Fruit fly (Drosophila melanogaster): Measurements from ENCODE around the gene TM9SF4.

TM9SF4 gene

dm6 chr2L:13746652-13747051 is at the start of gene TM9SF4:
TSS of gene TM9SF4 (plus strand) at chr2L:13746952.
- TF ChIP-seq CG10348 (GFP tag; IDR thresholded peaks at IDR 0.05) = no peak
- no peak for TF ChIP-seq CG32121 (GFP tag; IDR thresholded peaks at IDR 0.05)
- no peak for TF ChIP-seq CG15710 (tag; optimal IDR thresholded peaks at IDR 0.05)
- TF ChIP-seq CG8301 (tag; optimal IDR thresholded peaks at IDR 0.05) = no peak
- TF ChIP-seq CG34367 (tag; optimal IDR thresholded peaks at IDR 0.05) = no peak
- TF ChIP-seq Snoo (tag; optimal IDR thresholded peaks at IDR 0.05) = no peak
- no peak for TF ChIP-seq EcR (GFP tag; optimal IDR thresholded peaks at IDR 0.05)
- TF ChIP-seq Pif1A (GFP tag; optimal IDR thresholded peaks at IDR 0.05) = no peak
- no peak for TF ChIP-seq CG13204 (GFP tag; optimal IDR thresholded peaks at IDR 0.05)
- no peak for TF ChIP-seq Ets98B (GFP tag; IDR thresholded peaks at IDR 0.05)
- no peak for TF ChIP-seq Pif1B (GFP tag; optimal IDR thresholded peaks at IDR 0.05)
- no peak for TF ChIP-seq fd96Ca (GFP tag; IDR thresholded peaks at IDR 0.05)
- no peak for TF ChIP-seq gl (tag; optimal IDR thresholded peaks at IDR 0.05)

- TF ChIP-seq CG12605 (GFP tag; IDR thresholded peaks at IDR 0.05) (no peak), CG17806 (tag; optimal IDR thresholded peaks at IDR 0.05) (no peak), CG9948 (tag; optimal IDR thresholded peaks at IDR 0.05) (no peak), CG34367 (tag; optimal IDR thresholded peaks at IDR 0.05) (no peak), CG10348 (GFP tag; IDR thresholded peaks at IDR 0.05) (no peak), Pif1A (GFP tag; optimal IDR thresholded peaks at IDR 0.05) (no peak), fd96Ca (GFP tag; IDR thresholded peaks at IDR 0.05) (0 out of 3 replicates have a peak, but pooled peaks have one; percentile 16), CG14655 (GFP tag; optimal IDR thresholded peaks at IDR 0.05) (peak; percentile 15), CG4496 (GFP tag; IDR thresholded peaks at IDR 0.05) (no peak), EcR (GFP tag; optimal IDR thresholded peaks at IDR 0.05) (no peak), CG13204 (GFP tag; optimal IDR thresholded peaks at IDR 0.05) (no peak), Pif1B (GFP tag; optimal IDR thresholded peaks at IDR 0.05) (no peak), CG8159 (tag; optimal IDR thresholded peaks at IDR 0.05) (peak; percentile 53)
These were observed 47.7 kb upstream of the TM9SF4 start for dm6 chr2L:13699057-13699456.

DNA sequence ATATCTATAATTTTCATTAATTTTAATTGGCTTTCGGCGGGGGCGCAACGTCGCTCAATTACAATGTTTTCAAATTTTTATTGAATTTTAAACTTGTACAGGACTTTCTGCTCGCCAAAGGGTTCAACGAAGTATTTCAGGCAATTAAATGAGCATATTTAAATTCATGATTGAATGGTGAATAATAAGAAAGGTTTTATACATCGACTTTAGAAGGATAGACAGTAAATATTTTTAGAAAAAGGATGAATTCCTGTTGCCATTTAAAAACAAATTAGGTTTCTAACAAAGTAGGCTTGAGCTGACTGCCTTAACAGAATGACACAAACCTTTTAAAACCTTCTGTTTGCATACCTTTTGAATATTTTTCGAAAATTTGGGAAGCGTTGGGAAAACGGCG is 38.8 kb upstream of the TM9SF4 start, which contains the start of gene Gpo3:
Gene Gpo3, plus strand, starts transcription at position 301 of the 400 bp plus-strand sequence.
- TF ChIP-seq CG17806 (tag; optimal IDR thresholded peaks at IDR 0.05) (no peak), Ets98B (GFP tag; IDR thresholded peaks at IDR 0.05) (no peak), rn (GFP tag; IDR thresholded peaks at IDR 0.05) (no peak), fd96Ca (GFP tag; IDR thresholded peaks at IDR 0.05) (no peak), CG10348 (GFP tag; IDR thresholded peaks at IDR 0.05) (no peak)

DNA sequence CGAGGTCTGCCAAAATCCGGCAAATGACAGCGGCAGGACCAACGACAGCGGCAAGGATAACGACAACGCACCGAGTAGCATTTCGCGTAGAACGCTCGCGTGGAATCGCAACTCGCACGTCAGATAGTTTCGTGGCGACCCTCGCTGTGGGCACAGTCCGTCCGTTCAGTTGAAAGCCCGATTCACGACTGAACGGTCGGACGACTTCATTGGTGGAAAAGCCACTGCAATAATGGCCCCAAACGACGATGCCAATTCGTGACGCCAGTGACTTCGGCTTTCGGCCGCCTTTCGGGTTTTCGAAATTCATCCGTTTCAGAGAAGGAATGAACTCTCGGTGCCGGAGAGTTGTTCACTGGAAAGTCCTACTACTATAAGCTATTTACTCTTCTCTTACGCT is 29.6 kb upstream of the TM9SF4 start, which contains the start of gene DIP-kappa:
Gene DIP-kappa, minus strand, starts transcription at position 200 of the 400 bp plus-strand sequence.
- TF ChIP-seq CG12605 (GFP tag; IDR thresholded peaks at IDR 0.05) = no peak
- no peak for TF ChIP-seq Snoo (tag; optimal IDR thresholded peaks at IDR 0.05)
- TF ChIP-seq Ets98B (GFP tag; IDR thresholded peaks at IDR 0.05) = no peak
- no peak for TF ChIP-seq Pif1A (GFP tag; optimal IDR thresholded peaks at IDR 0.05)
- TF ChIP-seq CG34367 (tag; optimal IDR thresholded peaks at IDR 0.05) = no peak
- TF ChIP-seq CG13204 (GFP tag; optimal IDR thresholded peaks at IDR 0.05) = no peak
- TF ChIP-seq CG4496 (GFP tag; IDR thresholded peaks at IDR 0.05) = no peak
- TF ChIP-seq gl (tag; optimal IDR thresholded peaks at IDR 0.05) = no peak

dm6 chr2L:13723542-13723941 is 23.2 kb upstream of the TM9SF4 start, which contains the start of gene CG9014:
TSS of gene CG9014 (minus strand) at chr2L:13723642.
- TF ChIP-seq CG12605 (GFP tag; IDR thresholded peaks at IDR 0.05) (no peak), CG32121 (GFP tag; IDR thresholded peaks at IDR 0.05) (no peak), CG17806 (tag; optimal IDR thresholded peaks at IDR 0.05) (no peak), Snoo (tag; optimal IDR thresholded peaks at IDR 0.05) (no peak), gl (tag; optimal IDR thresholded peaks at IDR 0.05) (no peak), CG4496 (GFP tag; IDR thresholded peaks at IDR 0.05) (no peak), CG10348 (GFP tag; IDR thresholded peaks at IDR 0.05) (no peak)

- TF ChIP-seq CG12605 (GFP tag; IDR thresholded peaks at IDR 0.05) (no peak), CG34367 (tag; optimal IDR thresholded peaks at IDR 0.05) (no peak), rn (GFP tag; IDR thresholded peaks at IDR 0.05) (no peak), CG9948 (tag; optimal IDR thresholded peaks at IDR 0.05) (no peak), CG10348 (GFP tag; IDR thresholded peaks at IDR 0.05) (no peak), CG14655 (GFP tag; optimal IDR thresholded peaks at IDR 0.05) (no peak), CG17806 (tag; optimal IDR thresholded peaks at IDR 0.05) (no peak)
These were observed 14.5 kb upstream of the TM9SF4 start for dm6 chr2L:13732287-13732686.

dm6 chr2L:13735838-13736237 is 10.9 kb upstream of the TM9SF4 start, which contains the start of gene nur:
TSS of gene nur (plus strand) at chr2L:13736138.
- TF ChIP-seq EcR (GFP tag; optimal IDR thresholded peaks at IDR 0.05) (no peak), CG14655 (GFP tag; optimal IDR thresholded peaks at IDR 0.05) (no peak), CG12605 (GFP tag; IDR thresholded peaks at IDR 0.05) (no peak), CG9948 (tag; optimal IDR thresholded peaks at IDR 0.05) (no peak), CG34367 (tag; optimal IDR thresholded peaks at IDR 0.05) (no peak), D1 (tag; optimal IDR thresholded peaks at IDR 0.05) (no peak), CG4496 (GFP tag; IDR thresholded peaks at IDR 0.05) (no peak), CG8159 (tag; optimal IDR thresholded peaks at IDR 0.05) (no peak), CG10348 (GFP tag; IDR thresholded peaks at IDR 0.05) (no peak), CG17806 (tag; optimal IDR thresholded peaks at IDR 0.05) (no peak), fd96Ca (GFP tag; IDR thresholded peaks at IDR 0.05) (no peak), CG15710 (tag; optimal IDR thresholded peaks at IDR 0.05) (no peak), CG13204 (GFP tag; optimal IDR thresholded peaks at IDR 0.05) (no peak), Snoo (tag; optimal IDR thresholded peaks at IDR 0.05) (no peak), gl (tag; optimal IDR thresholded peaks at IDR 0.05) (no peak), rn (GFP tag; IDR thresholded peaks at IDR 0.05) (no peak), CG32121 (GFP tag; IDR thresholded peaks at IDR 0.05) (no peak), Pif1A (GFP tag; optimal IDR thresholded peaks at IDR 0.05) (no peak), CG8301 (tag; optimal IDR thresholded peaks at IDR 0.05) (no peak), Ets98B (GFP tag; IDR thresholded peaks at IDR 0.05) (no peak)

All from whole organism, pupa.